Fruit fly (Drosophila melanogaster): ENCODE results near the gene Cht6.

Gene Cht6

DNA sequence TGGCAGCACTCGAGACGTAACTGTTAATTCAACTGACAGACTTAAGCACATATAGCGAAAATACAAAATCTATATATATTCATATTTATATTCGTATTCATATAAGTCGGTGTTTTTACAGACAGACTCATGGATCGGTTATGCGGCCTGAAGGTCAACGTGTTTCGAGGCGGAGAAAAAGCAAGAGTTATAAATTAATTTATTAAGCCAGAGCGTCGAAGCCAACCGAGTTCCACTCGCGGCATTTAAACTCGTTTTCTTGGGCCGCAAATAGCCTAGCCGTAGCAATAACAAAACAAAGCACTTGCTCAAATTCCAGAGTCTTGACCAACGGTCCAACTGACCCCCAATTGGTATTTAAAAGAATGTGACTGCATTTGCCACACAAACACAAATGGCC is 4.2 kb downstream of the Cht6 start:
- TF ChIP-seq CG13204 (GFP tag; optimal IDR thresholded peaks at IDR 0.05) (no peak), CG15710 (tag; optimal IDR thresholded peaks at IDR 0.05) (no peak), rn (GFP tag; IDR thresholded peaks at IDR 0.05) (no peak), Ets98B (GFP tag; IDR thresholded peaks at IDR 0.05) (no peak), CG14655 (GFP tag; optimal IDR thresholded peaks at IDR 0.05) (no peak), EcR (GFP tag; optimal IDR thresholded peaks at IDR 0.05) (peak; percentile 36), CG12605 (GFP tag; IDR thresholded peaks at IDR 0.05) (no peak), CG8301 (tag; optimal IDR thresholded peaks at IDR 0.05) (no peak)

DNA sequence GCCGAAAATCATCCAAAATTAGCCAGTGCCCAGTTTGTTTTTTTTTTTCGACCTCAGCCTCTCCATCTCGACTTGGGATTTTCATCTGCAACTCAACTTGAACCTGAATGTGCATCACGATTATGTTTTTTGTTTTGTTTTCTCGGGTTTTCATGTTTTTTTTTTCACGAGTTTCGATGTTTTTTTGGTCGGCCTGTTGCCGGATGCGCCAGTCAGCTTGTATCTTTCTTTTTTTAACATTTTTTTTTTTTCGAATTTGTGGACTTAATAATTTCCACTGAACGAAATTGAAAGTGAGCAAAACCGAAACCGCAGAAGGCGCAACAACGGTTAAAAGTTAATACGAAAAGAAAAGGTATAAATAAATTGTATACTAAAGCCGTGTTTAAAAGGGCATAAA is 5.2 kb downstream of the Cht6 start:
- TF ChIP-seq CG10348 (GFP tag; IDR thresholded peaks at IDR 0.05) (no peak), CG12605 (GFP tag; IDR thresholded peaks at IDR 0.05) (peak; percentile 49; the same call in 1 of the 2 replicates), CG17806 (tag; optimal IDR thresholded peaks at IDR 0.05) (peak; percentile 6), Ets98B (GFP tag; IDR thresholded peaks at IDR 0.05) (0 out of 2 replicates have a peak, but pooled peaks have one; percentile 11), fd96Ca (GFP tag; IDR thresholded peaks at IDR 0.05) (no peak), CG34367 (tag; optimal IDR thresholded peaks at IDR 0.05) (no peak), CG15710 (tag; optimal IDR thresholded peaks at IDR 0.05) (peak; percentile 9), rn (GFP tag; IDR thresholded peaks at IDR 0.05) (no peak), CG13204 (GFP tag; optimal IDR thresholded peaks at IDR 0.05) (peak; percentile 33), CG4496 (GFP tag; IDR thresholded peaks at IDR 0.05) (0 out of 3 replicates have a peak, but pooled peaks have one; percentile 23), EcR (GFP tag; optimal IDR thresholded peaks at IDR 0.05) (no peak), D1 (tag; optimal IDR thresholded peaks at IDR 0.05) (no peak), CG8159 (tag; optimal IDR thresholded peaks at IDR 0.05) (peak; percentile 40), Pif1A (GFP tag; optimal IDR thresholded peaks at IDR 0.05) (peak; percentile 51), Snoo (tag; optimal IDR thresholded peaks at IDR 0.05) (peak; percentile 54), CG14655 (GFP tag; optimal IDR thresholded peaks at IDR 0.05) (no peak), Pif1B (GFP tag; optimal IDR thresholded peaks at IDR 0.05) (peak; percentile 48)

DNA sequence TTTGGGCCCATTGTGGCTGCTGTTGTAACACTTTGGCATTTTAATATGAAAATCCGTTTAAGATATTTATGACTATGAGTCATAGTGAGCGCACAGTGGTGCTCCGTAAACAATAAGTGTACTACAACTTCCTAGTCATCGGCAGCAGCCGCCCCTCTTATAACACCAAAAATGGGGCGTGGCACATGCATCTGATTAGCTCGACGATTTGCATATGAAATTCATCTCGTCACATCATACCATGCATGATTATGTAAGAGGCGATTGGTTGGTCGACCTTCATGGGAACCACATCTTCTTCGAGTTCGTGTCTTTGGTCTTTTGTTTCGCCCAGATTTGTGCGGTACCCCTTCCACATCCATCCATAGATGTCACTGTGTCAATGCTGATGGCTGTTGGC is 13.1 kb downstream of the Cht6 start:
- TF ChIP-seq CG12605 (GFP tag; IDR thresholded peaks at IDR 0.05) (no peak), CG17806 (tag; optimal IDR thresholded peaks at IDR 0.05) (no peak)

DNA sequence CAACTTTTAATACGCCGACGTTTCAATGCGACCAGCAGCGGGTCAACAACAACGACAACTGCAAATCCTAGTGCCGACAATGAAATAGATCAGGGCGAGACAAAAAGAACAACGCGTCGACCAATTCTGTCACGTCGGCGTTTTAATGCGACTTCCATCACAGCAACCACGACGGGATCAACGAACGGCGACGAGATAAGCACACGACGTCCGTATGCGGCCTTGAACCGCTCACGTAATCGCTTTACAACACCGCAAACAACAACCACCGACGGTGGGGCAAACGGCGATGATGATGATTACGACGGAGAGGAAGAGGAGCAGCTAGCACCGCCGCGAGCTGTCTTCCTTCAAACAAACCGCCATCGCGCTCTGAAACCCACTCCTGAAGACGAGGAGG is 22.9 kb downstream of the Cht6 start:
- TF ChIP-seq Ets98B (GFP tag; IDR thresholded peaks at IDR 0.05) (no peak), EcR (GFP tag; optimal IDR thresholded peaks at IDR 0.05) (peak; percentile 97)

DNA sequence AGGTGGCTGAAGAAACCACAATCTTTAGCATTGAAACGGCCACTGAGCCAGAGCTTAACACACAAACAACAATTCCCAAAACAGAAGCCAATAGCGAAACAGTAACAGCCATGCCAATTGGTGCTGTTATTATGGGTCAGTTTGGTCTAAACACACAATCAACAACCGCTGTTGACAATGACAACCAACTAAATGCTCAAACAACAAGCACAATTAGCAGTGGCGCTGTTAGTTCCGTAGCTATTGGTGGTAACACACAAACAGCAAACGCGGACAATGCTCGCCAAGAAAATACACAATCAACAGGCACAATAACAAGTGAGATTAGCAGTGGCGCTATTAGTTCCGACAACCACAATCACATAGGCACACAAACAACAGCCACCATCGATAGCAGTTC is 27.2 kb downstream of the Cht6 start:
- TF ChIP-seq CG34367 (tag; optimal IDR thresholded peaks at IDR 0.05) (no peak), gl (tag; optimal IDR thresholded peaks at IDR 0.05) (no peak), Ets98B (GFP tag; IDR thresholded peaks at IDR 0.05) (no peak), CG14655 (GFP tag; optimal IDR thresholded peaks at IDR 0.05) (no peak), CG4496 (GFP tag; IDR thresholded peaks at IDR 0.05) (no peak), CG9948 (tag; optimal IDR thresholded peaks at IDR 0.05) (no peak), Snoo (tag; optimal IDR thresholded peaks at IDR 0.05) (no peak), CG13204 (GFP tag; optimal IDR thresholded peaks at IDR 0.05) (no peak), CG17806 (tag; optimal IDR thresholded peaks at IDR 0.05) (no peak), CG8159 (tag; optimal IDR thresholded peaks at IDR 0.05) (no peak), CG15710 (tag; optimal IDR thresholded peaks at IDR 0.05) (no peak)

DNA sequence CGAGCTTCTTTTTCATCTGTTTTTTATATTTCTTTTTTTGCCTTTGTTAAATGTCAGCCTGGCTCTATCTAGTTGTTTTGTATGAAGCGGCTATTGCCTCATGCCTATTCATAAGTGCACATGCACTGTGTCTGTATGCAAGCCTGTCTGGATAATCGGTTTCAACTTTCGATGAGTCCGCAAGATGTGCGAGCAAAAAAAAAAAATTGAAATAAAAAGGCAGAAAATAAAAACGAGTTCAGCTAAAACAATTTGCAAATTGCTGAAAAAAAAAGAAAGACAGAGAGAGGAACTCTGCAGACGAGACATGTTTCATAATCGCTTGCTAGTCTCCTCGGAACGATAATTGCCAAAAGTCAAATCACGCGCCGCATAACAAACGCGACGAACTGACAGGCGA is 29.1 kb downstream of the Cht6 start:
- TF ChIP-seq CG8301 (tag; optimal IDR thresholded peaks at IDR 0.05), result no peak
- no peak for TF ChIP-seq fd96Ca (GFP tag; IDR thresholded peaks at IDR 0.05)
- TF ChIP-seq Pif1B (GFP tag; optimal IDR thresholded peaks at IDR 0.05), result no peak

DNA sequence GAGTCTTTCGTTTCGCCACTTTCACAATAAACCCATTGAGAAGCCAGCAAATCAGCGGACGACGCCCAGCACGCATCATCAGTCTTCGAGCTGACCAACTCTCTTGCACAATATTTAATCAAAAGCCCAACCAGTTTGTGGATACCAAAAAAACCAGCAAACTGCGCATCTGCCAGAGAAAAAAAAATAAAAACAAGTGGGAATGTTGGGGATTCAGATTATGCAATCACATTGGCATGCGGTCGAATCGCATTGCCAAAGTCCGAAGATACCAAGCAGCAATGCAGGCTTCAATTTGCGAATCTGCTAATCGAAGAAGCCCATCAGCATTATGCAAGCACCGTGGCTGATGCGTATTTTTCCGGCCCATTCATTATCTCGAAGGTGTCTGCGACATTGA is 30.1 kb downstream of the Cht6 start:
- TF ChIP-seq CG17806 (tag; optimal IDR thresholded peaks at IDR 0.05), result no peak
- no peak for TF ChIP-seq CG13204 (GFP tag; optimal IDR thresholded peaks at IDR 0.05)
- no peak for TF ChIP-seq CG4496 (GFP tag; IDR thresholded peaks at IDR 0.05)
- TF ChIP-seq gl (tag; optimal IDR thresholded peaks at IDR 0.05), result no peak
- TF ChIP-seq CG14655 (GFP tag; optimal IDR thresholded peaks at IDR 0.05), result no peak
- no peak for TF ChIP-seq Snoo (tag; optimal IDR thresholded peaks at IDR 0.05)
- TF ChIP-seq CG12605 (GFP tag; IDR thresholded peaks at IDR 0.05), result no peak

DNA sequence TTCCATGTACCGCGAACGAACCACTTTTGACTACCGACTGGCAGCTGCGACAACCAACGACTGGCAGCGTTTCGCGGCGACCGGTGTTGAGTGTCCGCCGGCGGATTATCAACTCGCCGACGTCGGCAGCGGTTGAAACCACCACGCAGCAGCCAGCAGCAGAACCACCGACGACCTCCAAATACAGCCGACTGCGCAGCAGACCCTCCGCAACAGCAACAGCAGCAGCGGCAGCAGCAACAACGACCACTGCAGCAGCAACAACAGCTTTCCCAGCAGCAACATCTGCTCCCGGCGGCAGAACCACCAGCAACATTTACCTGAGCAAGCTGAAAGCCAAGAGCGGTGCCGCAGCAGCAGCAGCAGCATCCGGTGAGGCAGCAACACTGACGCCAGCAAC is 31.3 kb downstream of the Cht6 start:
- TF ChIP-seq CG13204 (GFP tag; optimal IDR thresholded peaks at IDR 0.05), result peak; percentile 50
- TF ChIP-seq EcR (GFP tag; optimal IDR thresholded peaks at IDR 0.05), result no peak

DNA sequence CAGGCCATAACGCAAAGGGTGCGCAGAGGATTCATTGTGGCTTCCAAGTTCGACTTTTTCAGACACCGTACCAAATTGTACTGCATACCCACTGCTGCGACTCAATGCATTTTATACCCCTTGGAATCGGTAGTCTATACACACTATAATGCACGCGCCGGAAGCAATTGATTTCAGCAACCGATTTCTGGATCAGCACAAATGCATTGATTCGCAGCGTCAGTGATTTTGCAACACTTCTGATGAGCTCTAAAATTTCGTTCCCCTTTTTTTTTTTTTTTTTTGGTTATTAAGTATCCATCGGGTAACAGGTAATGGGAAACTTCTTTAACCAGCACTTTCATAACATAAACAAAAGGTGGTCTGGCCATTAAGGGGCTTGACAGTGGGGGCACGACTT is 35.9 kb downstream of the Cht6 start, which contains the start of gene Yp2:
TSS of gene Yp2 (minus strand) at position 88 of the 400 bp plus-strand sequence.
- no peak for TF ChIP-seq CG13204 (GFP tag; optimal IDR thresholded peaks at IDR 0.05)
- TF ChIP-seq CG4496 (GFP tag; IDR thresholded peaks at IDR 0.05), result no peak
- TF ChIP-seq CG34367 (tag; optimal IDR thresholded peaks at IDR 0.05), result no peak
- TF ChIP-seq gl (tag; optimal IDR thresholded peaks at IDR 0.05), result no peak
- TF ChIP-seq CG17806 (tag; optimal IDR thresholded peaks at IDR 0.05), result no peak
- TF ChIP-seq rn (GFP tag; IDR thresholded peaks at IDR 0.05), result no peak
- TF ChIP-seq Pif1B (GFP tag; optimal IDR thresholded peaks at IDR 0.05), result no peak
- no peak for TF ChIP-seq CG8159 (tag; optimal IDR thresholded peaks at IDR 0.05)
- TF ChIP-seq CG9948 (tag; optimal IDR thresholded peaks at IDR 0.05), result no peak
- TF ChIP-seq CG8301 (tag; optimal IDR thresholded peaks at IDR 0.05), result no peak
- TF ChIP-seq CG10348 (GFP tag; IDR thresholded peaks at IDR 0.05), result no peak
- TF ChIP-seq CG32121 (GFP tag; IDR thresholded peaks at IDR 0.05), result no peak
- no peak for TF ChIP-seq Snoo (tag; optimal IDR thresholded peaks at IDR 0.05)
